Fruit fly (Drosophila melanogaster) S2 (cell line): ENCODE data around the gene CG4743.
A peak's percentile ranks its signal among the peaks of the same experiment; 100 is the strongest.

ENCODE experiments used
- CG8478 ChIP-seq: fragments of >200 bp; optimal IDR thresholded peaks from 2 replicates; lab custom pipeline; 2018
- CTCF ChIP-seq, 2 experiments: fragments of >200 bp; optimal IDR thresholded peaks; 2 replicates each; lab custom pipeline; 2018

CG4743 gene

dm6 chr3R:25652066-25652720, 28.2 kb downstream of the CG4743 start:
- TF ChIP-seq CG8478 (lab: Kevin White, UChicago) (no peak), CTCF (optimal IDR thresholded peaks at IDR 0.05; lab: Kevin White, UChicago) (no peak)

- TF ChIP-seq CG8478 (lab: Kevin White, UChicago) (no peak), CTCF (optimal IDR thresholded peaks at IDR 0.05; lab: Kevin White, UChicago) (no peak)
Measured at dm6 chr3R:25651414-25651813, 28.9 kb downstream of the CG4743 start.

dm6 chr3R:25650417-25650816, 29.9 kb downstream of the CG4743 start:
- TF ChIP-seq CTCF (optimal IDR thresholded peaks at IDR 0.05; lab: Kevin White, UChicago): no peak
- TF ChIP-seq CG8478 (lab: Kevin White, UChicago): no peak

- TF ChIP-seq CG8478 (lab: Kevin White, UChicago) (no peak), CTCF (optimal IDR thresholded peaks at IDR 0.05; lab: Kevin White, UChicago) (no peak)
Measured at dm6 chr3R:25648258-25648606, 32.1 kb downstream of the CG4743 start.

- TF ChIP-seq CTCF (optimal IDR thresholded peaks at IDR 0.05; lab: Kevin White, UChicago) (peak; percentile 38 to 62), CG8478 (lab: Kevin White, UChicago) (no peak)
Measured at dm6 chr3R:25647577-25648257, 32.6 kb downstream of the CG4743 start.

dm6 chr3R:25646882-25647518, 33.4 kb downstream of the CG4743 start:
- TF ChIP-seq CG8478 (lab: Kevin White, UChicago) (no peak), CTCF (optimal IDR thresholded peaks at IDR 0.05; lab: Kevin White, UChicago) (peak in 1 of 2 experiments; percentile 26)

dm6 chr3R:25644172-25644571, 36.2 kb downstream of the CG4743 start:
- no peak for TF ChIP-seq CG8478 (lab: Kevin White, UChicago)
- no peak for TF ChIP-seq CTCF (optimal IDR thresholded peaks at IDR 0.05; lab: Kevin White, UChicago)

- no peak for TF ChIP-seq CTCF (optimal IDR thresholded peaks at IDR 0.05; lab: Kevin White, UChicago)
- no peak for TF ChIP-seq CG8478 (lab: Kevin White, UChicago)
Measured at dm6 chr3R:25640463-25640862, 39.9 kb downstream of the CG4743 start.

- TF ChIP-seq CG8478 (lab: Kevin White, UChicago) (no peak), CTCF (optimal IDR thresholded peaks at IDR 0.05; lab: Kevin White, UChicago) (no peak)
Measured at dm6 chr3R:25638961-25639360, 41.4 kb downstream of the CG4743 start.

- TF ChIP-seq CG8478 (lab: Kevin White, UChicago) (no peak), CTCF (optimal IDR thresholded peaks at IDR 0.05; lab: Kevin White, UChicago) (no peak)
Measured at dm6 chr3R:25638381-25638780, 42.0 kb downstream of the CG4743 start.

- TF ChIP-seq CG8478 (lab: Kevin White, UChicago): no peak
Measured at dm6 chr3R:25637294-25638174, 42.8 kb downstream of the CG4743 start, which contains the start of gene jigr1. jigr1 (plus strand) TSS chr3R:25637843.

dm6 chr3R:25633865-25634460, 46.4 kb downstream of the CG4743 start:
- no peak for TF ChIP-seq CG8478 (lab: Kevin White, UChicago)
- TF ChIP-seq CTCF (optimal IDR thresholded peaks at IDR 0.05; lab: Kevin White, UChicago): no peak

- TF ChIP-seq CTCF (optimal IDR thresholded peaks at IDR 0.05; lab: Kevin White, UChicago): no peak
- TF ChIP-seq CG8478 (lab: Kevin White, UChicago): no peak
Measured at dm6 chr3R:25631079-25631478, 49.3 kb downstream of the CG4743 start.

dm6 chr3R:25630541-25630940, 49.8 kb downstream of the CG4743 start:
- no peak for TF ChIP-seq CG8478 (lab: Kevin White, UChicago)
- no peak for TF ChIP-seq CTCF (optimal IDR thresholded peaks at IDR 0.05; lab: Kevin White, UChicago)
